Fruit fly (Drosophila melanogaster) whole organism, embryonic: ENCODE measurements around the gene Cpr65Av.

Source experiments
- ATbp ChIP-seq: fragments of 200-800 bp; sonication (Bioruptor generic); optimal IDR thresholded peaks from 2 replicates; lab custom pipeline; 2017; ENCODE audit warnings: missing biosample characterization, mild to moderate bottlenecking, missing genetic modification characterization, missing genetic modification reagents
- Atf6 ChIP-seq: fragments of 200-800 bp; sonication (Bioruptor generic); IDR thresholded peaks from 2 replicates; pipeline ENCODE4 v1.3.6; 2022; ENCODE audit warnings: missing biosample characterization, missing genetic modification characterization
- Awh ChIP-seq: fragments of 200-800 bp; sonication (Bioruptor generic); IDR thresholded peaks from 2 replicates; pipeline ENCODE4, ENCODE4 v1.3.6; 2022; ENCODE audit warnings: missing biosample characterization, missing genetic modification characterization
- CG10565 ChIP-seq: fragments of 200-800 bp; sonication (Bioruptor generic); optimal IDR thresholded peaks from 3 replicates; lab custom pipeline; 2016; ENCODE audit warnings: missing biosample characterization, mild to moderate bottlenecking, missing genetic modification characterization
- CG12236 ChIP-seq: fragments of 200-800 bp; sonication (Bioruptor generic); optimal IDR thresholded peaks from 2 replicates; lab custom pipeline; 2016; ENCODE audit warnings: missing biosample characterization, missing genetic modification characterization
- CG14441 ChIP-seq: fragments of 200-800 bp; sonication (Bioruptor generic); IDR thresholded peaks from 2 replicates; pipeline ENCODE4 v1.3.6; 2022; ENCODE audit warnings: missing biosample characterization, missing genetic modification characterization
- CG14860 ChIP-seq: fragments of 200-800 bp; sonication (Bioruptor generic); IDR thresholded peaks from 3 replicates; pipeline ENCODE4 v1.3.6; 2022; ENCODE audit warnings: missing biosample characterization, missing genetic modification characterization; ENCODE audit not compliant: partially characterized antibody
- CG1832 ChIP-seq: fragments of 200-800 bp; sonication (Bioruptor generic); optimal IDR thresholded peaks from 2 replicates; lab custom pipeline; 2017; ENCODE audit warnings: missing biosample characterization, mild to moderate bottlenecking, missing genetic modification characterization, inconsistent platforms
- CG34224 ChIP-seq: fragments of 200-800 bp; sonication (Bioruptor generic); IDR thresholded peaks from 3 replicates; pipeline ENCODE4 v1.3.6; 2022; ENCODE audit warnings: missing biosample characterization, missing genetic modification characterization; ENCODE audit not compliant: partially characterized antibody
- CG4282 ChIP-seq: fragments of 200-800 bp; sonication (Bioruptor generic); optimal IDR thresholded peaks from 2 replicates; lab custom pipeline; 2016; ENCODE audit warnings: missing biosample characterization, missing genetic modification characterization
- CG7357 ChIP-seq: fragments of 200-800 bp; sonication (Bioruptor generic); IDR thresholded peaks from 3 replicates; pipeline ENCODE4 v1.3.6; 2022; ENCODE audit warnings: missing biosample characterization, missing genetic modification characterization
- CG7745 ChIP-seq: fragments of 200-800 bp; sonication (Bioruptor generic); optimal IDR thresholded peaks from 2 replicates; lab custom pipeline; 2018; ENCODE audit warnings: missing biosample characterization, mild to moderate bottlenecking, missing genetic modification characterization, moderate library complexity
- CG8281 ChIP-seq: fragments of 200-800 bp; sonication (Bioruptor generic); optimal IDR thresholded peaks from 2 replicates; lab custom pipeline; 2018; ENCODE audit warnings: missing biosample characterization, mild to moderate bottlenecking, missing genetic modification characterization, moderate library complexity
- CG8359 ChIP-seq: fragments of 200-800 bp; sonication (Bioruptor generic); optimal IDR thresholded peaks from 2 replicates; lab custom pipeline; 2017; ENCODE audit warnings: missing biosample characterization, mild to moderate bottlenecking, missing genetic modification characterization, borderline replicate concordance
- CG8924 ChIP-seq: fragments of 200-800 bp; optimal IDR thresholded peaks from 3 replicates; lab custom pipeline; 2019; ENCODE audit warnings: missing biosample characterization, mild to moderate bottlenecking, missing genetic modification characterization, moderate library complexity
- CG9609 ChIP-seq: fragments of 200-800 bp; sonication (Bioruptor generic); optimal IDR thresholded peaks from 3 replicates; lab custom pipeline; 2016; ENCODE audit warnings: missing biosample characterization, missing genetic modification characterization
- CG9932 ChIP-seq: fragments of 200-800 bp; sonication (Bioruptor generic); IDR thresholded peaks from 2 replicates; pipeline ENCODE4 v1.3.6; 2022; ENCODE audit warnings: missing biosample characterization, missing genetic modification characterization
- CrebB ChIP-seq: fragments of 200-800 bp; sonication (Bioruptor generic); optimal IDR thresholded peaks from 3 replicates; lab custom pipeline; 2018; ENCODE audit warnings: missing biosample characterization, mild to moderate bottlenecking, missing genetic modification characterization
- Dip3 ChIP-seq: fragments of 200-800 bp; sonication (Bioruptor generic); optimal IDR thresholded peaks from 3 replicates; lab custom pipeline; 2016; ENCODE audit warnings: missing biosample characterization, missing genetic modification characterization
- Drgx ChIP-seq: fragments of 200-800 bp; sonication (Bioruptor generic); IDR thresholded peaks from 2 replicates; pipeline ENCODE4 v1.3.6; 2022; ENCODE audit warnings: missing biosample characterization, missing genetic modification characterization
- E2f2 ChIP-seq: fragments of 200-800 bp; sonication (Bioruptor generic); IDR thresholded peaks from 2 replicates; pipeline ENCODE4 v1.3.6; 2022; ENCODE audit warnings: missing biosample characterization, missing genetic modification characterization
- ERR ChIP-seq: fragments of 200-800 bp; sonication (Bioruptor generic); optimal IDR thresholded peaks from 2 replicates; lab custom pipeline; 2016; ENCODE audit warnings: missing biosample characterization, missing genetic modification characterization
- Fer2 ChIP-seq: fragments of 200-800 bp; sonication (Bioruptor generic); optimal IDR thresholded peaks from 2 replicates; lab custom pipeline; 2018; ENCODE audit warnings: missing biosample characterization, mild to moderate bottlenecking, missing genetic modification characterization, moderate library complexity
- Gsc ChIP-seq: fragments of 200-800 bp; sonication (Bioruptor generic); IDR thresholded peaks from 2 replicates; pipeline ENCODE4 v1.3.6; 2022; ENCODE audit warnings: missing biosample characterization, missing genetic modification characterization
- Hmx ChIP-seq: fragments of 200-800 bp; sonication (Bioruptor generic); optimal IDR thresholded peaks from 2 replicates; lab custom pipeline; 2016; ENCODE audit warnings: missing biosample characterization, missing genetic modification characterization
- Mad ChIP-seq: fragments of 200-800 bp; sonication (Bioruptor generic); optimal IDR thresholded peaks from 2 replicates; lab custom pipeline; 2016; ENCODE audit warnings: missing biosample characterization, missing genetic modification characterization
- Med ChIP-seq: fragments of 200-800 bp; sonication (Bioruptor generic); peaks from one replicate; lab custom pipeline; 2016; ENCODE audit warnings: missing biosample characterization, missing genetic modification characterization, mild to moderate bottlenecking, inconsistent platforms, moderate library complexity
- Mrtf ChIP-seq: fragments of 200-800 bp; sonication (Bioruptor generic); IDR thresholded peaks from 3 replicates; pipeline ENCODE4 v1.3.6; 2022; ENCODE audit warnings: missing biosample characterization, missing genetic modification characterization
- Ptx1 ChIP-seq: fragments of 200-800 bp; sonication (Bioruptor generic); IDR thresholded peaks from 2 replicates; pipeline ENCODE4 v1.3.6; 2022; ENCODE audit warnings: missing biosample characterization, missing genetic modification characterization
- Xrp1 ChIP-seq: fragments of 200-800 bp; sonication (Bioruptor generic); IDR thresholded peaks from 2 replicates; pipeline ENCODE4 v1.3.6; 2022; ENCODE audit warnings: missing biosample characterization, missing genetic modification characterization
- YL-1 ChIP-seq: fragments of 200-800 bp; sonication (Bioruptor generic); optimal IDR thresholded peaks from 3 replicates; lab custom pipeline; 2017; ENCODE audit warnings: missing biosample characterization, mild to moderate bottlenecking, missing genetic modification characterization
- ato ChIP-seq: fragments of 200-800 bp; sonication (Bioruptor generic); IDR thresholded peaks from 2 replicates; pipeline ENCODE4 v1.3.6; 2022; ENCODE audit warnings: missing biosample characterization, missing genetic modification characterization; ENCODE audit not compliant: partially characterized antibody
- cas ChIP-seq: fragments of 200-800 bp; sonication (Bioruptor generic); IDR thresholded peaks from 2 replicates; pipeline ENCODE4 v1.3.6; 2022; ENCODE audit warnings: missing biosample characterization, missing genetic modification characterization
- da ChIP-seq: fragments of 200-800 bp; sonication (Bioruptor generic); optimal IDR thresholded peaks from 2 replicates; lab custom pipeline; 2016; ENCODE audit warnings: missing biosample characterization, missing genetic modification characterization
- dm ChIP-seq: fragments of 200-800 bp; sonication (Bioruptor generic); optimal IDR thresholded peaks from 3 replicates; lab custom pipeline; 2016; ENCODE audit warnings: missing biosample characterization, missing genetic modification characterization
- emc ChIP-seq: fragments of 200-800 bp; sonication (Bioruptor generic); optimal IDR thresholded peaks from 2 replicates; lab custom pipeline; 2016; ENCODE audit warnings: missing biosample characterization, missing genetic modification characterization
- ind ChIP-seq: fragments of 200-800 bp; sonication (Bioruptor generic); optimal IDR thresholded peaks from 3 replicates; lab custom pipeline; 2016; ENCODE audit warnings: missing biosample characterization, missing genetic modification characterization
- lov ChIP-seq, 2 experiments: fragments of 200-800 bp in 1 of 2; fragments of >200 bp in 1 of 2; sonication (Bioruptor generic) in 1 of 2; IDR thresholded peaks in 1 of 2; optimal IDR thresholded peaks in 1 of 2; 2 replicates in 1 of 2; 3 replicates in 1 of 2; pipeline versions ENCODE4 v1.3.6 to Lab custom; 2017 to 2022; ENCODE audit warnings: missing biosample characterization in 1 of 2, missing genetic modification characterization in 1 of 2
- maf-S ChIP-seq: fragments of 200-800 bp; sonication (Bioruptor generic); optimal IDR thresholded peaks from 2 replicates; lab custom pipeline; 2016; ENCODE audit warnings: missing biosample characterization, missing genetic modification characterization
- oc ChIP-seq: fragments of 200-800 bp; sonication (Bioruptor generic); optimal IDR thresholded peaks from 2 replicates; lab custom pipeline; 2018; ENCODE audit warnings: missing biosample characterization, mild to moderate bottlenecking, missing genetic modification characterization, moderate library complexity
- sisA ChIP-seq: fragments of 200-800 bp; sonication (Bioruptor generic); IDR thresholded peaks from 2 replicates; pipeline ENCODE4 v1.3.6; 2022; ENCODE audit warnings: missing biosample characterization, missing genetic modification characterization
- slou ChIP-seq: fragments of 200-800 bp; sonication (Bioruptor generic); optimal IDR thresholded peaks from 3 replicates; lab custom pipeline; 2016; ENCODE audit warnings: missing biosample characterization, missing genetic modification characterization
- sna ChIP-seq: fragments of 200-800 bp; sonication (Bioruptor generic); IDR thresholded peaks from 2 replicates; pipeline ENCODE4 v1.3.6; 2022; ENCODE audit warnings: missing biosample characterization, missing genetic modification characterization; ENCODE audit not compliant: partially characterized antibody
- stwl ChIP-seq: fragments of 200-800 bp; sonication (Bioruptor generic); optimal IDR thresholded peaks from 3 replicates; lab custom pipeline; 2018; ENCODE audit warnings: missing biosample characterization, mild to moderate bottlenecking, missing genetic modification characterization, moderate library complexity
- trem ChIP-seq: fragments of 200-800 bp; optimal IDR thresholded peaks from 3 replicates; lab custom pipeline; 2019; ENCODE audit warnings: missing biosample characterization, mild to moderate bottlenecking, missing genetic modification characterization, moderate library complexity
- zf30C ChIP-seq: fragments of 200-800 bp; sonication (Bioruptor generic); optimal IDR thresholded peaks from 3 replicates; lab custom pipeline; 2018; ENCODE audit warnings: missing biosample characterization, mild to moderate bottlenecking, missing genetic modification characterization

Gene Cpr65Av

DNA sequence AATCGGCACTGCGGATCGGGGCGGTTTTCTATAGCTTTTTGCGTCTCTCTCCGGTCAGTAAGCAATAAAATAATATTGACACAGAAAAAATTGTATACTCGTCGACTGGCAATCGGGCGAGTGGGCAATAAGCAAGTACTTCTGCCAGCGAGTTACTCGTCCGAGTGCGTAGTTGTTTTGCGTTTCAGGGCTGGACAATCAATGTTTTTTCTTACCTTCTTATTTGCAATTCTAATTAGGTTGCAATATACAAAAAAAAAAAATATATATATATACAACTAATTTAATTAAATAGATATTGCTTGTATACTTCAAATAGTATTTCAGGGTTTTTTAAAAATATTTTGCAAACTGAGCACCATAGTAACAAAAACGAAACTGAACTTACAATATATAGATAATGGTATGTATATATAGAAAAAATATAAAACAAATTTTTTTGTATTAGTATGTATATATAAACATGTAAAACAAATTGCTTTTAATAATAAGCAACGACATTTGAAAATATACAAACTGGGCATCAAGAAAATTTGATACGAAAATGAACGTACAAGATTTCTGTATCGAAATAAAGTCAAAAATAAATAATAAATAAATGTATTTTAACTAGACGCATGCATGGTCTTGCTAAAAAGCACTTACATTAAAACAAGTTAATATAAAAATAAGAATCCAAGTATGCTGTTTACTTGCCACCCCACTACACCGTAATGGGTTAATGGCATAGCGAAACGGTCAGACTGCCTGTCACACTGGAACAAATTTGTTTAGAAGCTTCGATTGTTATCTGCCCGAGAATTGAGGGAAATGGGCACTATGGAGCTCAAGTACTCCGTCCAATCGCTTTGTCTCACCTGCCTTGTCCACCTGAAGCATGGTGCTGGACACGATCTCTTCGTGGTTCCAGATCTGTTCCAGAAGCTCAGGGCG lies 49.5 kb upstream of the Cpr65Av start, which contains the start of the genes D19A and CG7386 (continued):
- no peak for TF ChIP-seq CG7357 (GFP tag; lab: Robert Waterston, UW)
- TF ChIP-seq slou (GFP tag; lab: Kevin White, UChicago), result peak; percentile 28
- TF ChIP-seq CG8359 (GFP tag; lab: Kevin White, UChicago), result no peak
- TF ChIP-seq maf-S (GFP tag; lab: Kevin White, UChicago), result peak; percentile 29

- TF ChIP-seq CG14441 (GFP tag; lab: Robert Waterston, UW) (peak; percentile 93), Mad (GFP tag; lab: Kevin White, UChicago) (peak; percentile 87), CG1832 (GFP tag; lab: Kevin White, UChicago) (no peak), Gsc (GFP tag; lab: Robert Waterston, UW) (no peak), Mrtf (peak; percentile 89), dm (peak; percentile 91), Awh (GFP tag; lab: Robert Waterston, UW) (peak; percentile 93), lov (optimal IDR thresholded peaks at IDR 0.05; lab: Kevin White, UChicago) (no peak), lov (GFP tag; IDR thresholded peaks at IDR 0.05; lab: Robert Waterston, UW) (peak; percentile 71; the same call in 2 of the 3 replicates), Med (GFP tag; lab: Kevin White, UChicago) (peak; percentile 99), ATbp (peak; percentile 76), E2f2 (GFP tag; lab: Robert Waterston, UW) (peak; percentile 69), zf30C (GFP tag; lab: Kevin White, UChicago) (peak; percentile 25), oc (tag; lab: Kevin White, UChicago) (peak; percentile 83), sna (GFP tag; lab: Robert Waterston, UW) (peak; percentile 54; the same call in 1 of the 2 replicates), CG9609 (GFP tag; lab: Kevin White, UChicago) (peak; percentile 87), Xrp1 (GFP tag; lab: Robert Waterston, UW) (peak; percentile 95), Atf6 (GFP tag; lab: Robert Waterston, UW) (peak; percentile 91), CG34224 (GFP tag; lab: Robert Waterston, UW) (peak; percentile 53; the same call in 2 of the 3 replicates), Ptx1 (peak; percentile 94), ERR (GFP tag; lab: Kevin White, UChicago) (peak; percentile 90), CG7745 (tag; lab: Kevin White, UChicago) (no peak), trem (tag; lab: Kevin White, UChicago) (peak; percentile 72), Dip3 (peak; percentile 83), cas (GFP tag; lab: Robert Waterston, UW) (peak; percentile 81), sisA (GFP tag; lab: Robert Waterston, UW) (peak; percentile 91), CG14860 (GFP tag; lab: Robert Waterston, UW) (no peak), ind (GFP tag; lab: Kevin White, UChicago) (peak; percentile 93), CG12236 (peak; percentile 64), CG8281 (peak; percentile 61), CG10565 (GFP tag; lab: Kevin White, UChicago) (no peak), Fer2 (tag; lab: Kevin White, UChicago) (peak; percentile 71), YL-1 (peak; percentile 95), da (peak; percentile 50), CG4282 (peak; percentile 70), CG9932 (GFP tag; lab: Robert Waterston, UW) (peak; percentile 95), emc (GFP tag; lab: Kevin White, UChicago) (peak; percentile 31), Drgx (GFP tag; lab: Robert Waterston, UW) (peak; percentile 92), CrebB (peak; percentile 81), ato (GFP tag; lab: Robert Waterston, UW) (peak; percentile 62), stwl (peak; percentile 90), CG8924 (tag; lab: Kevin White, UChicago) (peak; percentile 90), Hmx (peak; percentile 48)
Measured at dm6 chr3L:6184884-6185438, 45.2 kb upstream of the Cpr65Av start, which contains the start of the genes D19B and CG43293. TSS of gene D19B (minus strand) at chr3L:6184920. TSS of gene CG43293 (plus strand) at chr3L:6185189.
